Worm (Caenorhabditis elegans) whole organism, dauer: ENCODE data around the gene M01H9.10.

Experiments used
- unc-62 ChIP-seq: sonication (generic microtip); optimal IDR thresholded peaks from 2 replicates; lab custom pipeline; 2017; ENCODE audit warnings: missing biosample characterization, missing genetic modification reagents, missing genetic modification characterization

Gene M01H9.10

DNA sequence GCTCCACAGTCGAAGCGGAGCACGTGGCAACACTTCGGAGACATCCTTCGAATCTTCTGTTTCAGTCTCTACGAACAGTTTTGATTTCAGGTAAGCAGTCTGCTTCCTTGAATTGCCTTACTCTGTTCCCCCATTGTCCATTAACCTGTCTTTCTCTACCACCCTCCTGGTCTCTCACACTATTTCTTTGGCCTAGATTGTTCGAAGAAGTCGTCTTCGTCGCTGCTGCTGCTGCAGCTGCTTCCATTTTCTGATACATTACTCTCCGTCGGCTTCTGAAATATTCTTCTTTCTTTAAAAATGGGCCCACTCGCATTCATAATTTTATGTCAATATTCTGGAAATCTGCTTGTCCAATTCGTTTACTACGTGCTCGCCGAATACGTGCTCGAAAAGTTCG lies 28.4 kb downstream of the M01H9.10 start, which contains the start of gene R08C7.1:
R08C7.1 (plus strand) TSS at position 301 of the 400 bp plus-strand sequence.
- TF ChIP-seq unc-62 (GFP tag; lab: Kevin White, UChicago) = no peak

DNA sequence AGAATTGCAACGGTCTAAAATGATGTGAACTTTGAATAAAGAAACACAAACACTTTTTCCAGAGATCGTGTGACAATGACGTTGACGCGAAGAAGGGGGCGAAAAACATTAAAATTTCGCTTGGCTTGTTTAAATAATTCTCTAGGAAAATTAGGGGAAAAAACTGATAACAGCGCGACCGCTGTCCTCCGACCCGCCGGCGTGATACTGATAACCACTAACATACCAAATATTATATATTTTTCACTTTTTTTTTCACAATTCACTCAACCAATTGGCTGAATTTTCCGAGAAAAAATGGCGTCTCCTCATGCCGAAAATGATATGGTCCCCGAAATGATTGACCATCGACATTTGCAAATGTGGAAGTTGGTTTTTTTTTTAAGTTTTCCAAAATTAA lies 30.1 kb downstream of the M01H9.10 start:
- no peak for TF ChIP-seq unc-62 (GFP tag; lab: Kevin White, UChicago)

DNA sequence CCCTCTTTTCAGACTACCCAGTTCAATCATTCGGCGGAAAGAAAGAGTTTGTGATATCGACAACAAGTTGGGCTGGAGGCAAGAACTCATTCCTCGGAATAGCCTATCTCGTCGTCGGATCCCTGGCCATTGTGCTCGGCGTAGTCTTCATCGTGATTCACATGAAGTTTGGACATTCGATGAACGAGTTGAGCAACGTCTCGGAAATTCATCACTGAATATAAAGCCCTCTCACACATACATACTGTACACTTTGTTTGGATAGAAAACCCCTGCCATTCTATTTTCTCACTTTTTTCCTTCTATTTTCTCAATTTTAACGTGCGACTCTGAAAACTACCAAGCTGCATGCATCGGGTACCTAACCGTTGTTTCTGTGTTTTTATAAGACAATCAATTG lies 30.5 kb downstream of the M01H9.10 start, which contains the start of gene R08C7.12:
R08C7.12 (plus strand) TSS at position 301 of the 400 bp plus-strand sequence.
- no peak for TF ChIP-seq unc-62 (GFP tag; lab: Kevin White, UChicago)

DNA sequence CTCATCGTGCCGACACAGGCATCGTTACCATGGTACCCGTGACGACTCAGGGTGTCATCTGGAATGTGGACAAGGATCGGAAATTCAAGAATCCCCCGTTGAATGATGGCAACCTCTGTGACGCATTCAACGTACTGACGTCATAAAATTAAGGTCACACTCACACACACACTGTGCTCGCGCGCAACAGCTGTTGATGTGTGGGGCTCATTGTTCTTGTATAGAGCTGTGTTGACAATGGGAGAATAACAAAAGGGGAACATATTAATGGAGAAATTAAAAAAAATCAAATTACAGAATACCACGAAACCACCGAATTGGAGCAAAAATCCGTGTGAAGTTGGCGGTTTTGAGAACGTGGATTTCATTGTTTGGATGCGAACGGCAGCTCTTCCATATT lies 31.6 kb downstream of the M01H9.10 start:
- no peak for TF ChIP-seq unc-62 (GFP tag; lab: Kevin White, UChicago)

DNA sequence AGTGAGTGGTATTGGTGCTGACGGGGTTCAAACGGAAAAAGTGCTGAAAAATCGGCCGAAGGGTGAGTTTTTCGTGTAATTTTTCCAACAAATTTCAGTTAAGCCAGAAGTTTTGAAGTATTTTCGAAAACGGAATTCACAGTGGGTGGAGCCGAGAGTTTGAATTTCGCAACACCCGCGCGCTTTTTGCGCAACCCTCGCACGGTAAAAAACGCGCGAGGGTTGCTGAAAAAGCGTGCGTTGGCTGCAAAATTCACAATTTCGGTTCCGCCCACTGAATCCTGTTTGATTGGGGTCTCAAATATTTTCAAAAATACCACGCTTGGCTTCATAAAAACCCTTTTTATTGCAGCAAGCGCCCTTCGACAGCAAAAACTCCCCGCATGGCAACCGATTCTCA lies 32.6 kb downstream of the M01H9.10 start:
- TF ChIP-seq unc-62 (GFP tag; lab: Kevin White, UChicago) = no peak

DNA sequence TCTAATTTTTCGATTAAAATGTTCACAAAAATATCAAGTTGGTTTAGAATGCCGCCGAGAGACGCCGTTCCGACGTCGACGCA lies 32.8 kb downstream of the M01H9.10 start, which contains the start of gene chat-1:
chat-1 (plus strand) TSS at position 48 of the 83 bp plus-strand sequence.
- no peak for TF ChIP-seq unc-62 (GFP tag; lab: Kevin White, UChicago)

DNA sequence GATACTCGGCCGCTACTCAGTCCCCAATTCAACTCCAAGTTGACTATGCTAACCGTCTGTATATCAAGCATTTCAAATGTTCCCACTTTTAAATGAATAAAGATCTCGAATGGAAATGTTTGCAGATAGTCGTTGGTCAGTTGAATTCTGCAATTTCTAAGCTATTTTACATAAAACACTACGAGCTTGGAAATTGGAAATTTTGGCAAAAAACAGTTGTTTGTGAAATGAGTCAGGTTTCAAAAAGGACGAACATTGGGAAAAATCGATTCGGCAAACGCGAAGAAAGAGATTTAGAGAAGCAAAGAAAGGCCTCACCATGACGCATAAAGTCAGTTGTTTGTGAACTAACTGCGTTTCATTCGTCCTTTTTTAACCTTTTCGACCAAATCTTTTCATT lies 33.0 kb downstream of the M01H9.10 start:
- no peak for TF ChIP-seq unc-62 (GFP tag; lab: Kevin White, UChicago)

DNA sequence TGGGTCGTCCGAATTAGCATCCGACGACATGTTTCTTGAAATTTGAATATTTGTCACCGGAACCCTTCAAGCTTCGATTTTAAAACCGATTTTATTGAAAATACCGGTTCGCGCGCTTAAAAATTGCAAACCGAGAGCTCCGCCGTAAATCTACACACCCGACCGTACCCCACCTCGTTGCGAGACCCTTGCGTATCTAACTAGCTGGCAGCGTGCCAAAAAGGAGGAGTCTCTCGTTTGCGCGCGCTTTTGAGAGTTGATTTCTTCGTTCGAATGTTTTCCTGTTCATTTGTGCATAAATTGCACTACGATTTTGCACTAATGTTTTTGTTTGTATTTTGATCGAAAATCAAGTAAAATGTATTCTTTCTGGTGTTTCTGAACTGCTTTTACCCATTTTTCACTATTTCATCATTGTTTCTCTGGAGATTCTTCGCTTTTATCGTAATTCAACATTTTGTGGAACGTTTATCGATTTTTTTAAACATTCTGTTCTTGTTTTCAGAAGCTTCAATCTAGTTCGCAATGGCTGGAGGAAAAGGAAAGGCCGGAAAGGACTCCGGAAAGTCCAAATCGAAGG lies 34.1 kb downstream of the M01H9.10 start, which contains the start of the genes wapl-1 and htz-1:
wapl-1 (minus strand) TSS at position 30 of the 580 bp plus-strand sequence.
htz-1 (plus strand) TSS at position 506 of the 580 bp plus-strand sequence.
- no peak for TF ChIP-seq unc-62 (GFP tag; lab: Kevin White, UChicago)

DNA sequence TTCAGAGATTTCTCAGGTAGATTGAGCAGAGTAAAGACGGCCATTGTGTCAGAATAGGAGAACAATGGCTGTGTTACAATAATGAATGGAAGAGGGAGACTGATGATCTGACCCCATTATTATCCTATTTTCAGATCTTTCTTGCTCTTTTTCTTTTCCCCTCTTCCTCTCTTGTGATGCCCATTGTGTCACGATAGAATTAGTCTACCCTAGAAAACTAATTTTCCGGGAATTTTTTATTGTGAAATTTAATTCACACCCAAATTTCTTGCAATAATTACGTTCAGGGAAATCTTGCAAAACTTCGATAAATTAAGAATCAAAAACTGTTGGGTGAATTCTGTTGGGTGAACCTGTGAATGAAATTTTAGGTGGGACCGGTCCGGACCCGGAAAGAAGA lies 38.9 kb downstream of the M01H9.10 start, which contains the start of gene fbxb-75:
fbxb-75 (minus strand) TSS at position 101 of the 400 bp plus-strand sequence.
- no peak for TF ChIP-seq unc-62 (GFP tag; lab: Kevin White, UChicago)

DNA sequence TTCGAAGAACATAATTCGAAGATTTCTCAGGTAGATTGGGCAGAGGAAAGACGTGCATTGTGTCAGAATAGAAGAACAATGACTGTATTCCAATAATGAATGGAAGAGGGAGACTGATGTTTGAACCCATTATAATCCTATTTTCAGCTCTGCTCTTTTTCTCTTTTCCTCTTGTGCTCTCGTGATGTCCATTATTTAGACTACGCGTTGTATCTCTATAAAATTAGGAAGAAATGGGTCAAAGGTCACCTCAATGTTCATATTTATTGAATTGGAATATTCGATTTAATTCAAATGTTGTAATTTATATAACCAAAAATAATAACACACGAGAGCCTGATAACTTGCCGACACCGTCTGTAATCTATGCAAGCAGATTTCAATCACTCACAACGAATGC lies 40.7 kb downstream of the M01H9.10 start, which contains the start of gene fbxb-74:
fbxb-74 (minus strand) TSS at position 101 of the 400 bp plus-strand sequence.
- no peak for TF ChIP-seq unc-62 (GFP tag; lab: Kevin White, UChicago)

DNA sequence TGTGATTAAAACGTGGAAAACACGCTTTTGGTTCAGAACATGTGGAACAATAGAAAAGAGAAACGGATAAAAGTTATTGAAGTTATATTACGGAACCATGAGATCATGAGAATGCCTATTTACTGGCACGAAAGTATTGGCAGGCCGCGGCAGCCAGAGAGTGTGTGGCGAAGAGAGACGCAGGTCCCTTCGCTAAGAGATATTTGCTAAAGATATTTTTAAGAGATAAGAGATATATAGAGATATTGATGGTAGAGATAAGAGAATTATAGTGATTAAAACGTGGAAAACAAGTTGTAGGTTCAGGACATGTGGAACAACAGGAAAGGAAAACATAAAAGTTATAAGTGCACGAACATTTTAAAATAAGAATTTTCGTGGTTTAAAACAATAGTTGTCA lies 42.1 kb downstream of the M01H9.10 start:
- no peak for TF ChIP-seq unc-62 (GFP tag; lab: Kevin White, UChicago)

DNA sequence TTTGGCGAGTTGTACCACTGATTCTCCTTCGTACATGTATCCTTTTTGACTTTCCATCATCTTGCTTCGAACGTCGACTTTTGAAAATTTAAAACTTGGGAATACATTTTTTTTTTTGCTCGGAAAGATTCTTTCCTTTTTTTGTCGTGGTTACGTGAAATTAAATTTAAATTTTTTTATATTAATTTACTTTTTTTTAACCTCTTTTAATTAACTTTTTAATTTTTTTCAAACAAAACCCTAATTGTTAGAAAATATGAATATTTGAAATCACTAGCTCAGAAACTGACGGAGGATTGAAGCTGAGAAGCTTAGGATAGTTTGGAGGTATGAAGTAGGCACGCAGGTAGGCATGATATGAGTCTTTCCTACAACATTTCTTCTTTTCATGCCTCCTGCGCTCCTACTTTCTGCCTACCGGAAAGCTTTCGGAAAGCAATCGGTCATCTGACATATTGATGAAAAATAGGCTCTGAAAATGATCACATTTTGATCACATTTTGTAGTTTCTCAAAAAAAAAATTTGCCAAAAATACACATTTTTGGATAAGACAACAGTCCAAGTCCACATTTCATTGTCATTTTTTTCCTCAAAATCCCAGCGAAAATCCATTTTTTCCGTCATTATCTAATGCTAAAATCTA lies 45.4 kb downstream of the M01H9.10 start, which contains the start of the genes R08C7.8 and R08C7.4:
R08C7.8 (minus strand) TSS at position 101 of the 644 bp plus-strand sequence.
R08C7.4 (plus strand) TSS at position 594 of the 644 bp plus-strand sequence.
- TF ChIP-seq unc-62 (GFP tag; lab: Kevin White, UChicago) = no peak

DNA sequence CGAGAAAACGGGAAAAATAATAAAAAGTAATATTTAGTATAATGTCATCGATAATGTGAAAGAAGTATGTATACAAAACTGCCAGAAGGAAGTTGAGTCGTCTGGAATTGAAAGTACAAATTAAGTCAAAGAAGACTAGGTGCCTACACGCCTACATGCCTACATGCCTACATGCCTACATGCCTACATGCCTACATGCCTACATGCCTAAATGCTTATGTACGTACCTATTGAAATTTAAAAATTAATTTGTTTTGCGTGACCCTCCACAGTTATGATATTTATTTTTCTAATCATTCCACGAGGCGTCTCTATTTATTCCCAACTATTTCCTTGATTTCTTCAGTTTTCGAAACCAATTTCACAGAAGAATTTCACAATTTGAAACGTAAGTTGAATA lies 50.0 kb downstream of the M01H9.10 start, which contains the start of the genes str-185 and R08C7.5:
str-185 (minus strand) TSS at position 101 of the 400 bp plus-strand sequence.
R08C7.5 (plus strand) TSS at position 329 of the 400 bp plus-strand sequence.
- no peak for TF ChIP-seq unc-62 (GFP tag; lab: Kevin White, UChicago)
